Fruit fly (Drosophila melanogaster) whole organism, embryonic: Measurements from ENCODE around the gene Hap40.

ENCODE experiments used
- B-H1 ChIP-seq: fragments of 200-800 bp; sonication (Bioruptor generic); IDR thresholded peaks from 3 replicates; pipeline ENCODE4 v1.3.6; 2022; ENCODE audit warnings: missing biosample characterization, missing genetic modification characterization
- CG10267 ChIP-seq: fragments of 200-800 bp; sonication (Bioruptor generic); optimal IDR thresholded peaks from 2 replicates; lab custom pipeline; 2018; ENCODE audit warnings: missing biosample characterization, mild to moderate bottlenecking, missing genetic modification characterization, moderate library complexity
- CG10979 ChIP-seq: fragments of 200-800 bp; sonication (Bioruptor generic); optimal IDR thresholded peaks from 2 replicates; lab custom pipeline; 2018; ENCODE audit warnings: missing biosample characterization, mild to moderate bottlenecking, missing genetic modification characterization, moderate library complexity
- CG11085 ChIP-seq: fragments of 200-800 bp; sonication (Bioruptor generic); IDR thresholded peaks from 2 replicates; pipeline ENCODE4 v1.3.6; 2022; ENCODE audit warnings: missing biosample characterization, missing genetic modification characterization
- CG12299 ChIP-seq: fragments of 200-800 bp; sonication (Bioruptor generic); optimal IDR thresholded peaks from 2 replicates; lab custom pipeline; 2018; ENCODE audit warnings: missing biosample characterization, mild to moderate bottlenecking, missing genetic modification characterization
- CG13424 ChIP-seq: fragments of 200-800 bp; sonication (Bioruptor generic); optimal IDR thresholded peaks from 2 replicates; lab custom pipeline; 2019; ENCODE audit warnings: missing biosample characterization, mild to moderate bottlenecking, missing genetic modification characterization, moderate library complexity
- CG2120 ChIP-seq: fragments of 200-800 bp; sonication (Bioruptor generic); optimal IDR thresholded peaks from 3 replicates; lab custom pipeline; 2016; ENCODE audit warnings: missing biosample characterization, missing genetic modification characterization
- CG2129 ChIP-seq: fragments of 200-800 bp; sonication (Bioruptor generic); IDR thresholded peaks from 2 replicates; pipeline ENCODE4 v1.3.6; 2022; ENCODE audit warnings: missing biosample characterization, missing genetic modification characterization; ENCODE audit not compliant: partially characterized antibody
- CG30431 ChIP-seq: fragments of 200-800 bp; sonication (Bioruptor generic); optimal IDR thresholded peaks from 2 replicates; lab custom pipeline; 2017; ENCODE audit warnings: missing biosample characterization, missing genetic modification characterization
- CG31224 ChIP-seq: fragments of 200-800 bp; sonication (Bioruptor generic); IDR thresholded peaks from 2 replicates; pipeline ENCODE4 v1.3.6; 2022; ENCODE audit warnings: missing biosample characterization, missing genetic modification characterization
- CG31441 ChIP-seq: fragments of 200-800 bp; sonication (Bioruptor generic); IDR thresholded peaks from 2 replicates; pipeline ENCODE4 v1.3.6; 2022; ENCODE audit warnings: missing biosample characterization, missing genetic modification characterization
- CG3407 ChIP-seq: fragments of 200-800 bp; sonication (Bioruptor generic); optimal IDR thresholded peaks from 2 replicates; lab custom pipeline; 2018; ENCODE audit warnings: missing biosample characterization, mild to moderate bottlenecking, missing genetic modification characterization
- CG34422 ChIP-seq: fragments of 200-800 bp; sonication (Bioruptor generic); IDR thresholded peaks from 3 replicates; pipeline ENCODE4 v1.3.6; 2022; ENCODE audit warnings: missing biosample characterization, missing genetic modification characterization
- CG4328 ChIP-seq: fragments of 200-800 bp; sonication (Bioruptor generic); optimal IDR thresholded peaks from 3 replicates; lab custom pipeline; 2017; ENCODE audit warnings: missing biosample characterization, missing genetic modification reagents, missing genetic modification characterization
- CG4820 ChIP-seq: fragments of 200-800 bp; sonication (Bioruptor generic); optimal IDR thresholded peaks from 3 replicates; lab custom pipeline; 2016; ENCODE audit warnings: missing biosample characterization, missing genetic modification characterization
- CG7357 ChIP-seq: fragments of 200-800 bp; sonication (Bioruptor generic); IDR thresholded peaks from 3 replicates; pipeline ENCODE4 v1.3.6; 2022; ENCODE audit warnings: missing biosample characterization, missing genetic modification characterization
- CG7963 ChIP-seq: fragments of 200-800 bp; sonication (Bioruptor generic); IDR thresholded peaks from 3 replicates; pipeline ENCODE4 v1.3.6; 2022; ENCODE audit warnings: missing biosample characterization, missing genetic modification characterization; ENCODE audit not compliant: partially characterized antibody
- CG8281 ChIP-seq: fragments of 200-800 bp; sonication (Bioruptor generic); optimal IDR thresholded peaks from 2 replicates; lab custom pipeline; 2018; ENCODE audit warnings: missing biosample characterization, mild to moderate bottlenecking, missing genetic modification characterization, moderate library complexity
- CG9727 ChIP-seq: fragments of 200-800 bp; sonication (Bioruptor generic); optimal IDR thresholded peaks from 3 replicates; lab custom pipeline; 2017; ENCODE audit warnings: missing biosample characterization, mild to moderate bottlenecking, missing genetic modification characterization
- D19B ChIP-seq: fragments of 200-800 bp; sonication (Bioruptor generic); optimal IDR thresholded peaks from 2 replicates; lab custom pipeline; 2017; ENCODE audit warnings: missing biosample characterization, mild to moderate bottlenecking, missing genetic modification characterization
- Dref ChIP-seq: fragments of 200-800 bp; sonication (Bioruptor generic); IDR thresholded peaks from 2 replicates; pipeline ENCODE4 v1.3.6; 2022; ENCODE audit warnings: missing biosample characterization, missing genetic modification characterization
- Eip74EF ChIP-seq, 2 experiments: fragments of 200-800 bp in 1 of 2; fragments of >200 bp in 1 of 2; sonication (Bioruptor generic) in 1 of 2; optimal IDR thresholded peaks; 2 replicates each; lab custom pipeline; 2017 to 2019; ENCODE audit warnings: missing biosample characterization in 2 of 2, missing genetic modification characterization in 2 of 2, mild to moderate bottlenecking in 1 of 2, moderate library complexity in 1 of 2
- Elba2 ChIP-seq: fragments of 200-800 bp; sonication (Bioruptor generic); optimal IDR thresholded peaks from 3 replicates; lab custom pipeline; 2016; ENCODE audit warnings: missing biosample characterization, missing genetic modification characterization
- HLH4C ChIP-seq: fragments of 200-800 bp; sonication (Bioruptor generic); IDR thresholded peaks from 3 replicates; pipeline ENCODE4 v1.3.6; 2022; ENCODE audit warnings: missing biosample characterization, missing genetic modification characterization; ENCODE audit not compliant: partially characterized antibody
- HLH54F ChIP-seq: fragments of 200-800 bp; sonication (Bioruptor generic); optimal IDR thresholded peaks from 3 replicates; lab custom pipeline; 2016; ENCODE audit warnings: missing biosample characterization, missing genetic modification characterization
- Hr39 ChIP-seq: fragments of >200 bp; optimal IDR thresholded peaks from 2 replicates; lab custom pipeline; 2017
- Mrtf ChIP-seq: fragments of 200-800 bp; sonication (Bioruptor generic); IDR thresholded peaks from 3 replicates; pipeline ENCODE4 v1.3.6; 2022; ENCODE audit warnings: missing biosample characterization, missing genetic modification characterization
- Nf-YA ChIP-seq: fragments of 200-800 bp; sonication (Bioruptor generic); IDR thresholded peaks from 2 replicates; pipeline ENCODE4 v1.3.6; 2022; ENCODE audit warnings: missing biosample characterization, missing genetic modification characterization
- NfI ChIP-seq: fragments of 200-800 bp; sonication (Bioruptor generic); optimal IDR thresholded peaks from 3 replicates; lab custom pipeline; 2018; ENCODE audit warnings: missing biosample characterization, mild to moderate bottlenecking, missing genetic modification characterization, moderate library complexity
- Six4 ChIP-seq: fragments of 200-800 bp; sonication (Bioruptor generic); optimal IDR thresholded peaks from 2 replicates; lab custom pipeline; 2016; ENCODE audit warnings: missing biosample characterization, missing genetic modification characterization
- TFAM ChIP-seq: fragments of 200-800 bp; sonication (Bioruptor generic); optimal IDR thresholded peaks from 2 replicates; lab custom pipeline; 2017; ENCODE audit warnings: missing biosample characterization, missing genetic modification characterization, inconsistent platforms
- ase ChIP-seq: fragments of 200-800 bp; sonication (Bioruptor generic); IDR thresholded peaks from 3 replicates; pipeline ENCODE4 v1.3.6; 2022; ENCODE audit warnings: missing biosample characterization, missing genetic modification characterization
- bab2 ChIP-seq: fragments of 200-800 bp; sonication (Bioruptor generic); optimal IDR thresholded peaks from 2 replicates; lab custom pipeline; 2016; ENCODE audit warnings: missing biosample characterization, missing genetic modification characterization
- da ChIP-seq: fragments of 200-800 bp; sonication (Bioruptor generic); optimal IDR thresholded peaks from 2 replicates; lab custom pipeline; 2016; ENCODE audit warnings: missing biosample characterization, missing genetic modification characterization
- dan ChIP-seq: fragments of 200-800 bp; sonication (Bioruptor generic); IDR thresholded peaks from 2 replicates; pipeline ENCODE4 v1.3.6; 2022; ENCODE audit warnings: missing biosample characterization, missing genetic modification characterization
- en ChIP-seq: fragments of 200-800 bp; sonication (Bioruptor generic); optimal IDR thresholded peaks from 2 replicates; lab custom pipeline; 2016; ENCODE audit warnings: missing biosample characterization, missing genetic modification characterization
- ftz-f1 ChIP-seq: fragments of 200-800 bp; sonication (Bioruptor generic); optimal IDR thresholded peaks from 2 replicates; lab custom pipeline; 2016; ENCODE audit warnings: missing biosample characterization, missing genetic modification characterization
- hth ChIP-seq: fragments of >200 bp; optimal IDR thresholded peaks from 2 replicates; lab custom pipeline; 2017; ENCODE audit warnings: inconsistent platforms
- luna ChIP-seq: fragments of 200-800 bp; sonication (Bioruptor generic); optimal IDR thresholded peaks from 2 replicates; lab custom pipeline; 2016; ENCODE audit warnings: missing biosample characterization, missing genetic modification characterization
- mirr ChIP-seq: fragments of 200-800 bp; sonication (Bioruptor generic); optimal IDR thresholded peaks from 3 replicates; lab custom pipeline; 2018; ENCODE audit warnings: missing biosample characterization, mild to moderate bottlenecking, missing genetic modification characterization
- otp ChIP-seq: fragments of 200-800 bp; sonication (Bioruptor generic); IDR thresholded peaks from 3 replicates; pipeline ENCODE4, ENCODE4 v1.3.6; 2022; ENCODE audit warnings: missing biosample characterization, missing genetic modification characterization
- peb ChIP-seq: fragments of 200-800 bp; sonication (Bioruptor generic); IDR thresholded peaks from 2 replicates; pipeline ENCODE4 v1.3.6; 2022; ENCODE audit warnings: missing biosample characterization, missing genetic modification characterization
- ro ChIP-seq: fragments of 200-800 bp; sonication (Bioruptor generic); IDR thresholded peaks from 2 replicates; pipeline ENCODE4 v1.3.6; 2022; ENCODE audit warnings: missing biosample characterization, missing genetic modification characterization
- scrt ChIP-seq: fragments of 200-800 bp; sonication (Bioruptor generic); optimal IDR thresholded peaks from 2 replicates; lab custom pipeline; 2018; ENCODE audit warnings: missing biosample characterization, mild to moderate bottlenecking, missing genetic modification characterization, moderate library complexity
- slou ChIP-seq: fragments of 200-800 bp; sonication (Bioruptor generic); optimal IDR thresholded peaks from 3 replicates; lab custom pipeline; 2016; ENCODE audit warnings: missing biosample characterization, missing genetic modification characterization
- slp2 ChIP-seq: fragments of 200-800 bp; sonication (Bioruptor generic); optimal IDR thresholded peaks from 2 replicates; lab custom pipeline; 2016; ENCODE audit warnings: missing biosample characterization, missing genetic modification characterization
- sqz ChIP-seq: fragments of 200-800 bp; sonication (Bioruptor generic); optimal IDR thresholded peaks from 3 replicates; lab custom pipeline; 2018; ENCODE audit warnings: missing biosample characterization, mild to moderate bottlenecking, missing genetic modification characterization
- sr ChIP-seq: fragments of 200-800 bp; sonication (Bioruptor generic); IDR thresholded peaks from 3 replicates; pipeline ENCODE4 v1.3.6; 2022; ENCODE audit warnings: missing biosample characterization, missing genetic modification characterization
- tgo ChIP-seq: fragments of 200-800 bp; sonication (Bioruptor generic); IDR thresholded peaks from 3 replicates; pipeline ENCODE4 v1.3.6; 2022; ENCODE audit warnings: missing biosample characterization, missing genetic modification characterization
- tna ChIP-seq: fragments of 200-800 bp; sonication (Bioruptor generic); IDR thresholded peaks from 2 replicates; pipeline ENCODE4 v1.3.6; 2022; ENCODE audit warnings: missing biosample characterization, missing genetic modification characterization; ENCODE audit not compliant: partially characterized antibody
- toy ChIP-seq: fragments of 200-800 bp; sonication (Bioruptor generic); IDR thresholded peaks from 2 replicates; pipeline ENCODE4 v1.3.6; 2022; ENCODE audit warnings: missing biosample characterization, missing genetic modification characterization
- vnd ChIP-seq: fragments of 200-800 bp; sonication (Bioruptor generic); IDR thresholded peaks from 3 replicates; pipeline ENCODE4 v1.3.6; 2022; ENCODE audit warnings: missing biosample characterization, missing genetic modification characterization; ENCODE audit not compliant: partially characterized antibody

Hap40 gene

DNA sequence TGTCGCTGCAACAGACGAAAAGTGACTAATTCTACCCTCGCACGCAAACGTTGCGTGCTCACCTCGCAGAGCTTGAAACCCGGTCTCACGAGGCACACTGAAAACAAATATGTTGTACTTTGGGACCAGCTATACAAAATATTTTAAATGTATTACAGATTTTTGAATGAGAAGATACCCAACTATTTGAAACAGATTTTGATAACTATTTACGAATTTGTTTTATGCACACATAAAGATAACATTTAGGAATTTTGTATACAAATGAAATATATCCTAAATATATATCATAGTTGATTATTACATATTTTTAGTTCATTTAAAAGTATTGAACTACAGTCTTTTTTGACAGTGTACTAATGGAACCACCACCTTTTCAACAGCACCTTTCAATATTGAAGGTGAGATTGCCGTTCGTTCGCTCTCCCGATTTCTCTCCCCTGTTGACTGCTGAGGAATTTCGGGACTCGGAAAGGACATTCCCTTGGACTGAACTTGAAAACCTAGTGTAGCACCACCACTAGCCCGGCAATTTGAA is 32.8 kb upstream of the Hap40 start, which contains the start of gene CG15646 (continued):
- peak; percentile 14 for TF ChIP-seq TFAM (GFP tag; lab: Kevin White, UChicago)
- TF ChIP-seq Eip74EF (GFP tag; optimal IDR thresholded peaks at IDR 0.05; lab: Kevin White, UChicago): no peak
- TF ChIP-seq otp (GFP tag; lab: Robert Waterston, UW): no peak
- peak; percentile 54; the same call in 2 of the 3 replicates for TF ChIP-seq tgo (GFP tag; lab: Robert Waterston, UW)
- no peak for TF ChIP-seq CG31224
- TF ChIP-seq vnd: no peak
- TF ChIP-seq CG10979 (tag; lab: Kevin White, UChicago): peak; percentile 95
- no peak for TF ChIP-seq slp2 (GFP tag; lab: Kevin White, UChicago)
- no peak for TF ChIP-seq NfI (GFP tag; lab: Kevin White, UChicago)
- no peak for TF ChIP-seq Hr39 (lab: Kevin White, UChicago)
- peak; percentile 50; the same call in 1 of the 3 replicates for TF ChIP-seq CG7963
- TF ChIP-seq Elba2 (GFP tag; lab: Kevin White, UChicago): peak; percentile 21
- no peak for TF ChIP-seq D19B (GFP tag; lab: Kevin White, UChicago)
- peak; percentile 63 for TF ChIP-seq CG12299 (tag; lab: Kevin White, UChicago)
- TF ChIP-seq CG11085 (GFP tag; lab: Robert Waterston, UW): no peak
- no peak for TF ChIP-seq hth (lab: Kevin White, UChicago)
- no peak for TF ChIP-seq Nf-YA (GFP tag; lab: Robert Waterston, UW)
- peak; percentile 92 for TF ChIP-seq CG9727 (GFP tag; lab: Kevin White, UChicago)
- no peak for TF ChIP-seq tna
- TF ChIP-seq Six4 (GFP tag; lab: Kevin White, UChicago): peak; percentile 46
- no peak for TF ChIP-seq CG4328
- TF ChIP-seq sr (GFP tag; lab: Robert Waterston, UW): no peak
- no peak for TF ChIP-seq CG2120
- TF ChIP-seq Dref (GFP tag; lab: Robert Waterston, UW): no peak
- TF ChIP-seq CG7357 (GFP tag; lab: Robert Waterston, UW): no peak
- no peak for TF ChIP-seq ftz-f1 (GFP tag; lab: Kevin White, UChicago)
- peak; percentile 65 for TF ChIP-seq sqz
- no peak for TF ChIP-seq mirr (GFP tag; lab: Kevin White, UChicago)
- no peak for TF ChIP-seq luna
- peak; percentile 84 for TF ChIP-seq CG31441
- TF ChIP-seq en: no peak
- TF ChIP-seq scrt (GFP tag; lab: Kevin White, UChicago): peak; percentile 19
- TF ChIP-seq CG8281: peak; percentile 21
- TF ChIP-seq ro: no peak
- TF ChIP-seq HLH54F: no peak
- no peak for TF ChIP-seq CG2129 (GFP tag; lab: Robert Waterston, UW)
- peak; percentile 68 for TF ChIP-seq CG4820 (GFP tag; lab: Kevin White, UChicago)
- peak; percentile 47; the same call in 1 of the 2 replicates for TF ChIP-seq peb (GFP tag; lab: Robert Waterston, UW)
- peak; percentile 89 for TF ChIP-seq CG10267 (tag; lab: Kevin White, UChicago)
- peak; percentile 25 for TF ChIP-seq CG30431 (GFP tag; lab: Kevin White, UChicago)
- no peak for TF ChIP-seq Mrtf (GFP tag; lab: Robert Waterston, UW)
- no peak for TF ChIP-seq da (GFP tag; lab: Kevin White, UChicago)
- TF ChIP-seq HLH4C (GFP tag; lab: Robert Waterston, UW): no peak
- peak; percentile 54; the same call in 1 of the 2 replicates for TF ChIP-seq dan (GFP tag; lab: Robert Waterston, UW)
- TF ChIP-seq bab2 (GFP tag; lab: Kevin White, UChicago): no peak
- TF ChIP-seq ase: peak; percentile 37; the same call in 1 of the 3 replicates
- TF ChIP-seq CG3407: peak; percentile 60
- no peak for TF ChIP-seq B-H1
- peak; percentile 15 for TF ChIP-seq slou
- TF ChIP-seq CG34422: no peak
- TF ChIP-seq CG13424 (tag; lab: Kevin White, UChicago): peak; percentile 80
- no peak for TF ChIP-seq toy (GFP tag; lab: Robert Waterston, UW)
